Worm (Caenorhabditis elegans) whole organism, young adult: ENCODE measurements around the gene F36A4.3.

ENCODE experiments used
- D2030.7 ChIP-seq: fragments of 200-800 bp; sonication (Bioruptor generic); IDR thresholded peaks from 2 replicates; pipeline ENCODE4 v1.3.6; 2022; ENCODE audit warnings: missing genetic modification reagents, missing genetic modification characterization, missing compliant biosample characterization
- F10E7.11 ChIP-seq: sonication (generic microtip); optimal IDR thresholded peaks from 2 replicates; lab custom pipeline; 2017; ENCODE audit warnings: mild to moderate bottlenecking, missing genetic modification characterization, moderate library complexity, missing compliant biosample characterization
- F22D6.2 ChIP-seq: sonication (generic microtip); optimal IDR thresholded peaks from 2 replicates; lab custom pipeline; 2016; ENCODE audit warnings: mild to moderate bottlenecking, missing genetic modification characterization, missing compliant biosample characterization
- F23B12.7 ChIP-seq: sonication (generic microtip); optimal IDR thresholded peaks from 2 replicates; lab custom pipeline; 2017; ENCODE audit warnings: missing genetic modification characterization, mild to moderate bottlenecking, missing compliant biosample characterization, antibody characterized with exemption, moderate library complexity; ENCODE audit not compliant: insufficient read depth
- F37B4.10 ChIP-seq: fragments of 200-800 bp; sonication (Bioruptor generic); IDR thresholded peaks from 2 replicates; pipeline ENCODE4 v1.3.6; 2022; ENCODE audit warnings: missing genetic modification characterization, missing compliant biosample characterization
- F39B2.1 ChIP-seq: fragments of 200-800 bp; sonication (Bioruptor generic); IDR thresholded peaks from 2 replicates; pipeline ENCODE4 v1.3.6; 2022; ENCODE audit warnings: missing genetic modification reagents, missing genetic modification characterization, missing compliant biosample characterization
- F49E8.2 ChIP-seq: sonication (generic microtip); optimal IDR thresholded peaks from 3 replicates; lab custom pipeline; 2017; ENCODE audit warnings: missing genetic modification characterization, mild to moderate bottlenecking, missing compliant biosample characterization, antibody characterized with exemption, moderate library complexity; ENCODE audit not compliant: insufficient read depth
- F52B5.7 ChIP-seq: sonication (generic microtip); optimal IDR thresholded peaks from 2 replicates; lab custom pipeline; 2016; ENCODE audit warnings: mild to moderate bottlenecking, missing genetic modification characterization, missing compliant biosample characterization
- F57C9.4 ChIP-seq: sonication (generic microtip); optimal IDR thresholded peaks from 2 replicates; lab custom pipeline; 2017; ENCODE audit warnings: mild to moderate bottlenecking, missing genetic modification characterization, missing compliant biosample characterization
- K11D2.4 ChIP-seq: fragments of 200-800 bp; sonication (Bioruptor generic); IDR thresholded peaks from 2 replicates; pipeline ENCODE4 v1.3.6; 2022; ENCODE audit warnings: missing genetic modification reagents, missing genetic modification characterization, missing compliant biosample characterization
- T07F8.4 ChIP-seq: sonication (generic microtip); optimal IDR thresholded peaks from 2 replicates; lab custom pipeline; 2016; ENCODE audit warnings: mild to moderate bottlenecking, missing genetic modification characterization, moderate library complexity, missing compliant biosample characterization
- Y53F4B.3 ChIP-seq: fragments of 200-800 bp; sonication (Bioruptor generic); IDR thresholded peaks from 2 replicates; pipeline ENCODE4 v1.3.6; 2022; ENCODE audit warnings: missing genetic modification reagents, missing genetic modification characterization, missing compliant biosample characterization
- Y67H2A.10 ChIP-seq: fragments of 200-800 bp; sonication (Bioruptor generic); conservative IDR thresholded peaks from 2 replicates; pipeline ENCODE4 v1.3.6; 2022; ENCODE audit warnings: missing genetic modification reagents, missing genetic modification characterization, missing compliant biosample characterization
- ZK185.1 ChIP-seq: sonication (generic microtip); optimal IDR thresholded peaks from 2 replicates; lab custom pipeline; 2016; ENCODE audit warnings: mild to moderate bottlenecking, missing genetic modification characterization, missing compliant biosample characterization; ENCODE audit not compliant: poor library complexity, severe bottlenecking
- akir-1 ChIP-seq: fragments of 200-800 bp; sonication (Bioruptor generic); optimal IDR thresholded peaks from 2 replicates; lab custom pipeline; 2018; ENCODE audit warnings: mild to moderate bottlenecking, missing genetic modification characterization, moderate library complexity, missing compliant biosample characterization
- ccch-3 ChIP-seq: fragments of 200-800 bp; sonication (Bioruptor generic); optimal IDR thresholded peaks from 2 replicates; lab custom pipeline; 2018; ENCODE audit warnings: mild to moderate bottlenecking, missing genetic modification characterization, missing compliant biosample characterization
- cebp-1 ChIP-seq, 2 experiments: fragments of 200-800 bp in 1 of 2; sonication (Bioruptor generic) in 1 of 2; sonication (generic microtip) in 1 of 2; IDR thresholded peaks in 1 of 2; optimal IDR thresholded peaks in 1 of 2; 2 replicates each; pipeline versions ENCODE4 v1.3.6 to Lab custom; 2017 to 2022; ENCODE audit warnings: missing compliant biosample characterization in 2 of 2, missing genetic modification characterization in 2 of 2, mild to moderate bottlenecking in 1 of 2, missing genetic modification reagents in 1 of 2, moderate library complexity in 1 of 2
- ceh-100 ChIP-seq: fragments of 200-800 bp; sonication (Bioruptor generic); IDR thresholded peaks from 2 replicates; pipeline ENCODE4 v1.3.6; 2022; ENCODE audit warnings: missing genetic modification reagents, missing genetic modification characterization, missing compliant biosample characterization
- egl-18 ChIP-seq: fragments of 200-800 bp; sonication (Bioruptor generic); IDR thresholded peaks from 2 replicates; pipeline ENCODE4 v1.3.6; 2022; ENCODE audit warnings: missing genetic modification reagents, missing genetic modification characterization, missing compliant biosample characterization
- hmg-1.2 ChIP-seq: fragments of 200-800 bp; sonication (Bioruptor generic); IDR thresholded peaks from 2 replicates; pipeline ENCODE4 v1.3.6; 2022; ENCODE audit warnings: missing genetic modification reagents, missing genetic modification characterization, missing compliant biosample characterization
- lag-1 ChIP-seq: fragments of 200-800 bp; sonication (Bioruptor generic); IDR thresholded peaks from 2 replicates; pipeline ENCODE4 v1.3.6; 2022; ENCODE audit warnings: missing genetic modification reagents, missing genetic modification characterization, missing compliant biosample characterization
- let-526 ChIP-seq: fragments of 200-800 bp; sonication (Bioruptor generic); IDR thresholded peaks from 2 replicates; pipeline ENCODE4 v1.3.6; 2022; ENCODE audit warnings: missing genetic modification reagents, missing genetic modification characterization, missing compliant biosample characterization
- let-607 ChIP-seq, 2 experiments: fragments of 200-800 bp in 1 of 2; sonication (Bioruptor generic) in 1 of 2; sonication (generic microtip) in 1 of 2; optimal IDR thresholded peaks; 2 replicates each; lab custom pipeline; 2016 to 2018; ENCODE audit warnings: mild to moderate bottlenecking in 2 of 2, missing compliant biosample characterization in 2 of 2, missing genetic modification characterization in 2 of 2, moderate library complexity in 2 of 2, missing genotype in 1 of 2
- lir-1 ChIP-seq: fragments of 200-800 bp; sonication (Bioruptor generic); conservative IDR thresholded peaks from 2 replicates; pipeline ENCODE4 v1.3.6; 2022; ENCODE audit warnings: missing genetic modification reagents, missing genetic modification characterization, missing compliant biosample characterization
- lsy-27 ChIP-seq: sonication (generic microtip); optimal IDR thresholded peaks from 2 replicates; lab custom pipeline; 2017; ENCODE audit warnings: missing genetic modification characterization, mild to moderate bottlenecking, missing compliant biosample characterization, antibody characterized with exemption, missing genotype, borderline replicate concordance; ENCODE audit not compliant: insufficient read depth
- madf-6 ChIP-seq: fragments of 200-800 bp; sonication (Bioruptor generic); IDR thresholded peaks from 2 replicates; pipeline ENCODE4 v1.3.6; 2022; ENCODE audit warnings: missing genetic modification reagents, missing genetic modification characterization, missing compliant biosample characterization
- mel-28 ChIP-seq: sonication (generic microtip); optimal IDR thresholded peaks from 2 replicates; lab custom pipeline; 2016; ENCODE audit warnings: borderline replicate concordance, mild to moderate bottlenecking, missing genetic modification characterization, missing compliant biosample characterization
- nhr-120 ChIP-seq: fragments of 200-800 bp; sonication (Bioruptor generic); IDR thresholded peaks from 2 replicates; pipeline ENCODE4 v1.3.6; 2022; ENCODE audit warnings: missing genetic modification characterization, missing compliant biosample characterization
- nhr-27 ChIP-seq: fragments of 200-800 bp; sonication (Bioruptor generic); optimal IDR thresholded peaks from 2 replicates; lab custom pipeline; 2018; ENCODE audit warnings: mild to moderate bottlenecking, missing genetic modification characterization, moderate library complexity, missing compliant biosample characterization
- nhr-80 ChIP-seq: sonication (generic microtip); optimal IDR thresholded peaks from 2 replicates; lab custom pipeline; 2016; ENCODE audit warnings: missing genetic modification characterization, missing compliant biosample characterization
- nhr-90 ChIP-seq: sonication (generic microtip); optimal IDR thresholded peaks from 2 replicates; lab custom pipeline; 2016; ENCODE audit warnings: missing genotype, mild to moderate bottlenecking, missing genetic modification characterization, missing compliant biosample characterization
- sea-2 ChIP-seq: fragments of 200-800 bp; sonication (Bioruptor generic); IDR thresholded peaks from 2 replicates; pipeline ENCODE4 v1.3.6; 2022; ENCODE audit warnings: missing genetic modification characterization, missing compliant biosample characterization
- snpc-1.1 ChIP-seq: sonication (generic microtip); optimal IDR thresholded peaks from 2 replicates; lab custom pipeline; 2017; ENCODE audit warnings: missing genetic modification characterization, mild to moderate bottlenecking, missing compliant biosample characterization, antibody characterized with exemption, moderate library complexity, missing genotype, missing genetic modification reagents; ENCODE audit not compliant: insufficient read depth
- sptf-2 ChIP-seq: fragments of 200-800 bp; sonication (Bioruptor generic); optimal IDR thresholded peaks from 2 replicates; lab custom pipeline; 2018; ENCODE audit warnings: mild to moderate bottlenecking, missing genetic modification characterization, missing compliant biosample characterization
- tbp1 ChIP-seq: fragments of 200-800 bp; sonication (Bioruptor generic); optimal IDR thresholded peaks from 2 replicates; lab custom pipeline; 2018; ENCODE audit warnings: mild to moderate bottlenecking, missing genetic modification characterization, missing compliant biosample characterization
- tbx-9 ChIP-seq: sonication (generic microtip); optimal IDR thresholded peaks from 2 replicates; lab custom pipeline; 2016; ENCODE audit warnings: borderline replicate concordance, missing genetic modification characterization, inconsistent platforms, missing compliant biosample characterization
- tlf-1 ChIP-seq: fragments of 200-800 bp; sonication (Bioruptor generic); optimal IDR thresholded peaks from 2 replicates; lab custom pipeline; 2018; ENCODE audit warnings: mild to moderate bottlenecking, missing genetic modification characterization, missing compliant biosample characterization
- zfh-2 ChIP-seq: fragments of 200-800 bp; sonication (Bioruptor generic); conservative IDR thresholded peaks from 2 replicates; pipeline ENCODE4 v1.3.6; 2022; ENCODE audit warnings: missing genetic modification reagents, missing genetic modification characterization, missing compliant biosample characterization

The F36A4.3 gene

DNA sequence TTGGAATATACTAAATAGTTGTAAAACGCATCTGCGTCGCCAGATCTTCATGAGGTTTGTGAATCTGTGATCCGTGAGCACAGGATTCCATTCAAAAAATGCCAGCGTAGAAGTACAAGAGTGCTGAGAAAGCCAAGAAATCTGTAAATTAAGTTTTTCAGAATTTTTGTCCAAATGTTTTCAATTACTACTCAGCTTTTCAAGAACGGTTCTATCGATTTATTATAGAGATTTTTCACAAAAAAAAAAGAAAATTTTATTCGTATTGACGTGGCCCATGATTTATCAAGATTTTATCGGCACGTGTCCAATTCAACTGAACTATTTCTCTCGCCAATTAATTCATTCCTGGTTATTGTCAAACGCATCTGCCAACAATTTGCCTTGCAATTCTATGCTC, at the start of gene F36A4.3:
Gene F36A4.3, plus strand, starts transcription at position 301 of the 400 bp plus-strand sequence.
- no peak for TF ChIP-seq let-526 (GFP tag; lab: Robert Waterston, UW)
- no peak for TF ChIP-seq F39B2.1 (GFP tag; lab: Robert Waterston, UW)
- TF ChIP-seq lir-1 (GFP tag; lab: Robert Waterston, UW): no peak
- no peak for TF ChIP-seq madf-6 (GFP tag; lab: Robert Waterston, UW)

DNA sequence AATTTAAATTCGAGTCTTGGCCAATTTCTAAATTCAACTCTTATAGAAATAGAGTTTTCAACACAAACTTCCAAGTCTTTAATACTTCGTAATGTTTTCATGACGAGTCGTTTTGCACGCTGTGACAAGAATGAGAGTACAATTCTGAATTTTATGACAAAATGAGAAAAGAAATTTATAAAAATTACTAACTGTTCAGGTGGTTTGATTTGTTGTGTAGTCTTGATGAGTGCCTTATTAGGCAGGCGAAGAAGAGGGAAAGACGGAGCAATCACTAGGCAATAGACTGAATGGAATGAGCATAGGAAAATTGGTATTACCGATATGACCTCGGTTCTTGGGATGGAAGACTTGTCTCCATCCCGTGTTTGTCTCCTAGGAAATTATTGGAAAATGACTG, 49.4 kb upstream of the F36A4.3 start, which contains the start of gene F30B5.11:
Gene F30B5.11, minus strand, starts transcription at position 101 of the 400 bp plus-strand sequence.
- TF ChIP-seq F10E7.11: no peak
- no peak for TF ChIP-seq akir-1 (GFP tag; lab: Kevin White, UChicago)
- TF ChIP-seq lsy-27 (tag; lab: Kevin White, UChicago): no peak
- no peak for TF ChIP-seq nhr-90 (tag; lab: Kevin White, UChicago)
- no peak for TF ChIP-seq D2030.7 (GFP tag; lab: Robert Waterston, UW)
- no peak for TF ChIP-seq tbp1 (GFP tag; lab: Kevin White, UChicago)
- TF ChIP-seq T07F8.4 (tag; lab: Kevin White, UChicago): no peak
- no peak for TF ChIP-seq let-526 (GFP tag; lab: Robert Waterston, UW)
- no peak for TF ChIP-seq lag-1 (GFP tag; lab: Robert Waterston, UW)
- TF ChIP-seq F23B12.7 (tag; lab: Kevin White, UChicago): no peak
- no peak for TF ChIP-seq cebp-1 (GFP tag; IDR thresholded peaks at IDR 0.05; lab: Robert Waterston, UW)
- TF ChIP-seq cebp-1 (tag; optimal IDR thresholded peaks at IDR 0.05; lab: Kevin White, UChicago): no peak
- no peak for TF ChIP-seq F57C9.4
- no peak for TF ChIP-seq F22D6.2 (tag; lab: Kevin White, UChicago)
- no peak for TF ChIP-seq F37B4.10 (GFP tag; lab: Robert Waterston, UW)
- TF ChIP-seq let-607 (tag; optimal IDR thresholded peaks at IDR 0.05; lab: Kevin White, UChicago): no peak
- TF ChIP-seq ZK185.1 (tag; lab: Kevin White, UChicago): no peak
- TF ChIP-seq snpc-1.1: no peak
- no peak for TF ChIP-seq sptf-2 (GFP tag; lab: Kevin White, UChicago)
- TF ChIP-seq K11D2.4 (GFP tag; lab: Robert Waterston, UW): no peak

DNA sequence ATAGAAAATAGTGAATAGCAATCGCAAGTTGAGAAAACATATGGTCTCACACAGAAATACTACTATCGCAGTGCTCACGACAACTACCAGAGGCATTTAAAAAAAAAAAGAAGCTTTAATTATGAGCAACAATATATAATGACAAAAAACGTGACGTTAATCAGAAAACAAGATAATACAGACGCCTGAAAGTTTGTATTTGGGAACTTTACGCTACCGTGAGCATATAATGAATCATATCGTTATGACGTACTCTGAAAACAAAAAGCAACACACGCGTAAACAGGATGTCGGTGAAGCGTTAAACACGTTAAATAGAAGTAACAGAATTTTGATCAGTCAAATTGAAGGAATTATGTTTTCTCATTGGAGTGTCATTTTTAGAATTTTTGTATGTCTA, 43.6 kb upstream of the F36A4.3 start, which contains the start of gene srbc-71:
Gene srbc-71, minus strand, starts transcription at position 101 of the 400 bp plus-strand sequence.
- no peak for TF ChIP-seq F52B5.7 (tag; lab: Kevin White, UChicago)
- TF ChIP-seq Y53F4B.3 (GFP tag; lab: Robert Waterston, UW): no peak
- TF ChIP-seq F49E8.2 (tag; lab: Kevin White, UChicago): no peak
- no peak for TF ChIP-seq sea-2
- TF ChIP-seq tbx-9: no peak
- TF ChIP-seq tlf-1 (GFP tag; lab: Kevin White, UChicago): no peak
- TF ChIP-seq snpc-1.1: no peak
- no peak for TF ChIP-seq nhr-120 (GFP tag; lab: Robert Waterston, UW)
- no peak for TF ChIP-seq nhr-80 (tag; lab: Kevin White, UChicago)
- no peak for TF ChIP-seq nhr-27 (tag; lab: Kevin White, UChicago)
- TF ChIP-seq hmg-1.2 (GFP tag; lab: Robert Waterston, UW): no peak
- no peak for TF ChIP-seq ccch-3
- no peak for TF ChIP-seq madf-6 (GFP tag; lab: Robert Waterston, UW)
- no peak for TF ChIP-seq mel-28 (tag; lab: Kevin White, UChicago)
- no peak for TF ChIP-seq lsy-27 (tag; lab: Kevin White, UChicago)
- no peak for TF ChIP-seq zfh-2 (GFP tag; lab: Robert Waterston, UW)
- TF ChIP-seq Y67H2A.10 (GFP tag; lab: Robert Waterston, UW): no peak
- TF ChIP-seq egl-18: no peak
- TF ChIP-seq lag-1 (GFP tag; lab: Robert Waterston, UW): no peak
- no peak for TF ChIP-seq ceh-100 (GFP tag; lab: Robert Waterston, UW)
